Worm (Caenorhabditis elegans): ENCODE measurements around the gene Y64H9A.2.

DNA sequence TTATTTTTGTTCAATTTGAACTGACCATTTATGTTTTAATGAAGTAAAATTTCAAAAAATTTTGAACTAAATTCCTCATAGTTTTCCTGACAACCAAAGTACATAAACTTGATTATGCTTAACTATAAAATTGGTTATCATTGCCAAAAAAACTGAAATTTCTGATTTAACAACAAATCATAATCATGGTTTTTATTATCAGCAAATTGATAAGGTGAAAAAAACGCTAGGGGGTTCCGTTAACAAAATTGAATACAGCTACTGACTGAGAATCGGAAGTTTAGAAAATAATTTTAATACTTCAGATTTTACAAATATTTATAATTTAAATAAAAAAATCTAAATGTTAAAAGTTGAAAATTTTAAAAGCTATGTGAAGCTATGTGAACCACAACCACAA is 36.8 kb upstream of the Y64H9A.2 start:
- no peak for TF ChIP-seq snpc-3.4 (tag; optimal IDR thresholded peaks at IDR 0.05)
- no peak for TF ChIP-seq mxl-1 (tag; optimal IDR thresholded peaks at IDR 0.05)
- no peak for TF ChIP-seq madf-10 (tag; optimal IDR thresholded peaks at IDR 0.05)

Data from whole organism, young adult.